Worm (Caenorhabditis elegans) whole organism, mixed stage, embryonic: Measurements from ENCODE around the gene cwn-2.

Source experiments
- lsy-2 ChIP-seq: fragments of 150-350 bp; optimal IDR thresholded peaks from 2 replicates; lab custom pipeline; 2014; ENCODE audit warnings: missing biosample characterization, missing genetic modification characterization
- mab-5 ChIP-seq: fragments of 150-350 bp; optimal IDR thresholded peaks from 2 replicates; lab custom pipeline; 2014; ENCODE audit warnings: missing biosample characterization, missing genetic modification characterization
- nhr-28 ChIP-seq: fragments of 150-350 bp; optimal IDR thresholded peaks from 2 replicates; lab custom pipeline; 2014; ENCODE audit warnings: missing biosample characterization, missing genetic modification characterization
- pha-4 ChIP-seq: fragments of 150-350 bp; optimal IDR thresholded peaks from 2 replicates; lab custom pipeline; 2018; ENCODE audit warnings: missing biosample characterization, missing genetic modification reagents, missing genetic modification characterization

DNA sequence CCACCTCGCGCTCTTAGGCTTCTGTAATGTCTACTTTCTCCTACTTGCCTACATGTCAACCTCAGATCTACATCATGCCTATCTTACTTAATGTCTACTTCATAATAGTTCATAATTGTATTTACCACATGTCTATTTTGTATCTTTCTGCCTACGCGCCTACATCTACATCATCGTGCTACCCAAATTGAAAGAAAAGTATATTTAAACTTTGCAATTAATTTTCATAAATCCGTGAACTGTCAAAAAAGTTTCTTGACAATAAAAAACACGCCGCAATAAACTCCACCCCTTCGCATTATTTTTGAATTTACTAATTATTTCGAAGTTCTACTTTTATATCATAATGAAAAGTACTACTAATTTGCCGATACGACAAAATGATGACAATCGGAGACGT lies 44.6 kb upstream of the cwn-2 start, which contains the start of gene F44D12.8:
- TF ChIP-seq lsy-2 (tag; lab: Kevin White, UChicago) (no peak), pha-4 (tag; lab: Kevin White, UChicago) (no peak), nhr-28 (tag; lab: Kevin White, UChicago) (no peak), mab-5 (tag; lab: Kevin White, UChicago) (no peak)
